Worm (Caenorhabditis elegans): ENCODE measurements around the gene B0035.15.

- TF ChIP-seq sptf-1 (tag; optimal IDR thresholded peaks at IDR 0.05) (no peak), snpc-4 (tag; optimal IDR thresholded peaks at IDR 0.05) (no peak), nhr-28 (tag; optimal IDR thresholded peaks at IDR 0.05) (no peak), pha-4 (tag; optimal IDR thresholded peaks at IDR 0.05) (no peak), nhr-237 (tag; optimal IDR thresholded peaks at IDR 0.05) (no peak), ham-2 (GFP tag; optimal IDR thresholded peaks at IDR 0.05) (no peak), unc-39 (tag; optimal IDR thresholded peaks at IDR 0.05) (no peak), elt-1 (tag; optimal IDR thresholded peaks at IDR 0.05; ENCODE audit: borderline replicate concordance, insufficient read depth) (no peak), ceh-43 (GFP tag; optimal IDR thresholded peaks at IDR 0.05) (no peak), nhr-12 (tag; optimal IDR thresholded peaks at IDR 0.05) (no peak), nhr-76 (tag; optimal IDR thresholded peaks at IDR 0.05) (no peak), lin-13 (tag; optimal IDR thresholded peaks at IDR 0.05) (no peak)
Measured at ce11 chrIV:11273151-11273550, 24.9 kb downstream of the B0035.15 start, which contains the start of gene gtl-2.

Data from whole organism, mixed stage, embryonic.